Worm (Caenorhabditis elegans): ENCODE data around the gene srj-10.
A peak's percentile ranks its signal among the peaks of the same experiment; 100 is the strongest.

srj-10 gene

DNA sequence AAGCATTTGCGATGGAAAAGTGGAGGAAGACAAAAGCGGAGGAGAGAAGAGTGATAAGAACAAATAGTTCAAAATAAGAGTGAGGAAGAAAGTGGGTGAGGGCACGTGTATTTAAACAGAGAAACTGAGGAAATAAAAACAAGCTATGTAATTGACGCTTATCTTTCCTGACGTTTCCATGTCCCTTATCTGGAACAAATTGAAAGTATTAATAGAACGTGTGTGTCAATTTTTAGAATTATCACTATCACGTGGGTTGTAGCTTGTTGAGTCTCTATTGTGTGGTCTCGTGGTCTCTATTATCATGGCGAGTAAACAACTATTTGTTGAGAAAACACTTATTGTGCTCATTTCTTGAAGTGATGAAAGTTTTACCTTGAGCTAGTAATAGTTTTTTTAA is 27.9 kb downstream of the srj-10 start, which contains the start of gene T10C6.15 (continued):
- TF ChIP-seq lir-3 (tag; optimal IDR thresholded peaks at IDR 0.05; ENCODE audit: poor library complexity) = no peak
- no peak for TF ChIP-seq skn-1 (tag; optimal IDR thresholded peaks at IDR 0.05)
- TF ChIP-seq nhr-19 (GFP tag; conservative IDR thresholded peaks at IDR 0.05) = peak; percentile 32
- no peak for TF ChIP-seq efl-1 (optimal IDR thresholded peaks at IDR 0.05)
- TF ChIP-seq efl-1 (GFP tag; optimal IDR thresholded peaks at IDR 0.05 in 1 of 2) = peak in 1 of 2 experiments; percentile 87
- no peak for TF ChIP-seq C04F5.9 (tag; optimal IDR thresholded peaks at IDR 0.05)
- TF ChIP-seq pax-3 (tag; optimal IDR thresholded peaks at IDR 0.05) = peak; percentile 49
- TF ChIP-seq lin-35 (GFP tag; optimal IDR thresholded peaks at IDR 0.05) = peak in 1 of 2 experiments; percentile 76

DNA sequence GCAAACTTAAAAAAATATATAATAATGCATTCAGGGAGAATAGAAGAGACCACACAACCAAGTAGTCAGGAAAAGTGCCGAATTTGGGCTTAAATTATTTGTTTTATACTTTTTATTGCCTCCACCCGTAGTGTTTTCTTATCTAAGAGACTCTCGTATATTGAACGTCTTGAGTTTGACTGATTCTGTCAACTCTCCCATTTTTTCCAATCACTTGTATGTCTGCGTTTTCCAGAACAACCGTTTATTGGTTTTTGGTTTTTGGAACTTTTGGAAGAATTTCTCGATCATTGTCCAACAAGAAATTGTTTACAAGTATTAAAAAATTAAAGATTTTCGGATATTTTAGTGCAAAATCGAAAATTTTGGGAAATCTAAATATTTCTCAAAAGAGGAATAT is 30.1 kb downstream of the srj-10 start:
- TF ChIP-seq mep-1 (tag; optimal IDR thresholded peaks at IDR 0.05) (no peak), nhr-71 (tag; optimal IDR thresholded peaks at IDR 0.05) (peak; percentile 5), nhr-90 (tag; optimal IDR thresholded peaks at IDR 0.05; ENCODE audit: poor library complexity) (no peak), rnt-1 (tag; optimal IDR thresholded peaks at IDR 0.05) (no peak), elt-2 (tag; optimal IDR thresholded peaks at IDR 0.05) (peak; percentile 50), pqm-1 (tag; optimal IDR thresholded peaks at IDR 0.05) (no peak), fkh-10 (GFP tag; optimal IDR thresholded peaks at IDR 0.05) (no peak), nhr-77 (tag; optimal IDR thresholded peaks at IDR 0.05) (no peak)

DNA sequence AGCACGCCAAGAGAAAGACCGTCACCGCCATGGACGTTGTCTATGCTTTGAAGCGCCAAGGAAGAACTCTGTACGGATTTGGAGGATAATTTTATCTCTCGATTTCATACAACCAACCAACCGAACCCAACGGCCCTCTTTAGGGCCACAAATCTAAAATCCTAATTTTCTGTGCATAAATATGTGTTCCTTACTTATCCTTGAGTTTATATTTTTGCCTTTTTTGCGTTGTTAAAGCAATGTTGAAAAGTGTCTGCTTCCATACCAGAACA is 31.1 kb downstream of the srj-10 start:
- no peak for TF ChIP-seq lin-14 (GFP tag; optimal IDR thresholded peaks at IDR 0.05)
- no peak for TF ChIP-seq fkh-8 (tag; optimal IDR thresholded peaks at IDR 0.05)
- no peak for TF ChIP-seq unc-62 (GFP tag; optimal IDR thresholded peaks at IDR 0.05)

DNA sequence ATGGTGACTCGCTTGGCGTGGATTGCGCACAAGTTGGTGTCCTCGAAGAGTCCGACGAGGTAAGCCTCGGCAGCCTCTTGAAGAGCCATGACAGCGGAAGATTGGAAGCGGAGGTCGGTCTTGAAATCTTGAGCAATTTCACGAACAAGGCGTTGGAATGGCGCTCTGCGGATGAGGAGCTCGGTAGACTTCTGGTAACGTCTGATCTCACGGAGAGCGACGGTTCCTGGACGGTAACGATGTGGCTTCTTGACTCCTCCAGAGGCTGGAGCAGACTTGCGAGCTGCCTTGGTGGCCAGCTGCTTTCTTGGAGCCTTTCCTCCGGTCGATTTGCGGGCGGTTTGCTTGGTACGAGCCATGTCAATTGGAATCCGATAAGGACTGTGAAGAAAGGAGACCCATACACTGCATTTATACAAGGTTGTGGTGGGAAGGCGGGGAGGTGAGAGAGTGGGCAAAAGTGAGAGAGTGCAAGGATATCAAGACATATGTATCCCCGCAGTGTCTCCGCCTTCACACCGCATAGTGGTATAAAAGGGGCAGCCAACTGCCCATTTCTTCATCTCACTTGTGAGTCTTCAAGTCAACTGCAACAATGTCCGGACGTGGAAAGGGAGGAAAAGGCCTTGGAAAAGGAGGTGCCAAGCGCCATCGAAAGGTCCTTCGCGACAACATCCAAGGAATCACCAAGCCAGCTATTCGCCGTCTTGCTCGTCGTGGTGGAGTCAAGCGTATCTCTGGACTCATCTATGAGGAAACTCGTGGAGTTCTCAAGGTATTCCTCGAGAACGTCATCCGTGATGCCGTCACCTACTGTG is 31.6 kb downstream of the srj-10 start, which contains the start of the genes his-2 and his-1:
his-2 (minus strand) TSS at position 359 of the 818 bp plus-strand sequence.
his-1 (plus strand) TSS at position 596 of the 818 bp plus-strand sequence.
- TF ChIP-seq nhr-47 (tag; optimal IDR thresholded peaks at IDR 0.05) (peak; percentile 11), ztf-11 (tag; optimal IDR thresholded peaks at IDR 0.05) (peak in 1 of 2 experiments; percentile 63), lin-14 (GFP tag; optimal IDR thresholded peaks at IDR 0.05) (peak; percentile 11), nhr-85 (tag) (peak; percentile 74)

DNA sequence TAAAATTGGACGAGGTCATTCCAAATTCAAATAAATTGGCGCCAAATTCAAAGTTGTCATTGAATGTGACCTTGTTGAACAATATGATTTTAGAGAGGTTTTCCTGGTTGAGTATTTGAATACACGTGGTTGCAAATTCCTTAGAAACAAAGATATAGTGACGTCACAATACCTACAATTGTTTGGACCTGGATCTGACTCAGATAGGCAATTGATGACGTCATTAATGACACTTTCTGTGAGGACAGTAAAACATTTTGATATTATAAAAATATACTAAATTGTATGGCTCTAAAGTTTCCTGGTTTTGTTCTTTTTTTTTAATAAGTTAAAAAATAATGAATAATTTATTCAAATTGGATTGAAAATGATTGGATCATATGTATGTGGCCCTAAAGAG is 32.3 kb downstream of the srj-10 start:
- TF ChIP-seq isw-1 (GFP tag; IDR thresholded peaks at IDR 0.05) (no peak), mdl-1 (tag; optimal IDR thresholded peaks at IDR 0.05) (no peak), ceh-8 (GFP tag; optimal IDR thresholded peaks at IDR 0.05) (no peak), Y116A8C.19 (tag; optimal IDR thresholded peaks at IDR 0.05; ENCODE audit: borderline replicate concordance) (no peak), nhr-71 (tag; optimal IDR thresholded peaks at IDR 0.05) (peak; percentile 23), hlh-4 (tag; optimal IDR thresholded peaks at IDR 0.05) (no peak), nhr-77 (tag; optimal IDR thresholded peaks at IDR 0.05) (no peak), efl-3 (GFP tag; optimal IDR thresholded peaks at IDR 0.05) (no peak), nhr-85 (tag) (peak; percentile 80), rnt-1 (tag; optimal IDR thresholded peaks at IDR 0.05) (no peak), nhr-12 (tag; optimal IDR thresholded peaks at IDR 0.05) (no peak), nhr-47 (tag; optimal IDR thresholded peaks at IDR 0.05) (no peak), C34B4.2 (tag; optimal IDR thresholded peaks at IDR 0.05) (no peak), nhr-237 (tag; optimal IDR thresholded peaks at IDR 0.05) (no peak), ama-1 (optimal IDR thresholded peaks at IDR 0.05) (no peak), ceh-88 (GFP tag; IDR thresholded peaks at IDR 0.05) (no peak), fos-1 (tag; optimal IDR thresholded peaks at IDR 0.05) (no peak), hlh-17 (GFP tag; optimal IDR thresholded peaks at IDR 0.05; ENCODE audit: borderline replicate concordance) (no peak), swsn-7 (tag; optimal IDR thresholded peaks at IDR 0.05) (no peak), mep-1 (tag; optimal IDR thresholded peaks at IDR 0.05) (peak; percentile 1), mef-2 (tag; optimal IDR thresholded peaks at IDR 0.05) (no peak), fkh-4 (tag; optimal IDR thresholded peaks at IDR 0.05; ENCODE audit: borderline replicate concordance) (no peak), aly-2 (tag; optimal IDR thresholded peaks at IDR 0.05) (no peak), lin-39 (tag; optimal IDR thresholded peaks at IDR 0.05) (no peak), ztf-4 (tag; optimal IDR thresholded peaks at IDR 0.05) (no peak), ces-1 (GFP tag; optimal IDR thresholded peaks at IDR 0.05) (no peak), sptf-1 (tag; optimal IDR thresholded peaks at IDR 0.05) (no peak), unc-130 (tag; optimal IDR thresholded peaks at IDR 0.05) (no peak), zag-1 (tag; optimal IDR thresholded peaks at IDR 0.05) (no peak)

Measured in whole organism, L1 larva.